Worm (Caenorhabditis elegans) whole organism, L4 larva: Measurements from ENCODE around the gene C49C3.20.

Experiments used
- F10B5.3 ChIP-seq: sonication (generic microtip); optimal IDR thresholded peaks from 2 replicates; lab custom pipeline; 2016; ENCODE audit warnings: mild to moderate bottlenecking, missing genetic modification characterization, missing compliant biosample characterization
- F44E2.7 ChIP-seq: fragments of 200-800 bp; sonication (Bioruptor generic); IDR thresholded peaks from 2 replicates; pipeline ENCODE4 v2.1.2; 2022; ENCODE audit warnings: missing genetic modification characterization, missing compliant biosample characterization
- F49E8.2 ChIP-seq: sonication (generic microtip); optimal IDR thresholded peaks from 2 replicates; lab custom pipeline; 2016; ENCODE audit warnings: missing compliant biosample characterization, mild to moderate bottlenecking, missing genetic modification characterization, borderline replicate concordance
- R02D3.7 ChIP-seq: fragments of 150-350 bp; sonication (generic microtip); optimal IDR thresholded peaks from 3 replicates; lab custom pipeline; 2014; ENCODE audit warnings: missing biosample characterization, missing genetic modification characterization
- Y105C5A.15 ChIP-seq: fragments of 200-800 bp; sonication (Bioruptor generic); IDR thresholded peaks from 2 replicates; pipeline ENCODE4 v1.3.6; 2022; ENCODE audit warnings: missing genetic modification characterization, missing compliant biosample characterization
- Y48G9A.11 ChIP-seq: fragments of 200-800 bp; sonication (Bioruptor generic); IDR thresholded peaks from 2 replicates; pipeline ENCODE4 v1.3.6; 2022; ENCODE audit warnings: missing genetic modification reagents, missing genetic modification characterization, missing compliant biosample characterization
- aha-1 ChIP-seq: fragments of 150-350 bp; peaks from one replicate; lab custom pipeline; 2014; ENCODE audit warnings: missing biosample characterization, missing genetic modification characterization
- aly-2 ChIP-seq: sonication (generic microtip); optimal IDR thresholded peaks from 2 replicates; lab custom pipeline; 2018; ENCODE audit warnings: missing biosample characterization, missing genetic modification characterization
- arid-1 ChIP-seq: fragments of 200-800 bp; sonication (Bioruptor generic); conservative IDR thresholded peaks from 2 replicates; pipeline ENCODE4 v1.3.6; 2022; ENCODE audit warnings: missing genetic modification reagents, missing genetic modification characterization, missing compliant biosample characterization
- ceh-20 ChIP-seq: fragments of 200-800 bp; sonication (Bioruptor generic); IDR thresholded peaks from 2 replicates; pipeline ENCODE4 v1.3.6; 2022; ENCODE audit warnings: missing genetic modification reagents, missing genetic modification characterization, missing compliant biosample characterization
- ceh-28 ChIP-seq: fragments of 150-350 bp; optimal IDR thresholded peaks from 2 replicates; lab custom pipeline; 2014; ENCODE audit warnings: missing biosample characterization, missing genetic modification reagents, missing genetic modification characterization
- daf-16 ChIP-seq, 3 experiments: sonication (generic microtip); optimal IDR thresholded peaks; 2 replicates each; lab custom pipeline; 2016 to 2017; ENCODE audit warnings: missing genetic modification characterization in 3 of 3, missing genetic modification reagents in 3 of 3, mild to moderate bottlenecking in 2 of 3, missing compliant biosample characterization in 2 of 3, missing biosample characterization in 1 of 3, moderate library complexity in 1 of 3
- daf-19 ChIP-seq: fragments of 200-800 bp; sonication (Bioruptor generic); conservative IDR thresholded peaks from 2 replicates; pipeline ENCODE4 v1.3.6; 2022; ENCODE audit warnings: missing genetic modification characterization, missing compliant biosample characterization
- dmd-8 ChIP-seq: fragments of 200-800 bp; sonication (Bioruptor generic); IDR thresholded peaks from 2 replicates; pipeline ENCODE4 v1.3.6; 2022; ENCODE audit warnings: missing genetic modification characterization, missing compliant biosample characterization
- duxl-1 ChIP-seq: sonication (generic microtip); optimal IDR thresholded peaks from 2 replicates; lab custom pipeline; 2016; ENCODE audit warnings: mild to moderate bottlenecking, missing genetic modification characterization, moderate library complexity, missing compliant biosample characterization; ENCODE audit not compliant: poor library complexity
- dve-1 ChIP-seq: sonication (generic microtip); optimal IDR thresholded peaks from 2 replicates; lab custom pipeline; 2017; ENCODE audit warnings: antibody characterized with exemption, mild to moderate bottlenecking, missing genetic modification characterization, missing compliant biosample characterization; ENCODE audit not compliant: insufficient read depth
- egl-27 ChIP-seq: sonication (generic microtip); optimal IDR thresholded peaks from 3 replicates; lab custom pipeline; 2017; ENCODE audit warnings: missing biosample characterization, missing genetic modification reagents, missing genetic modification characterization
- egl-43 ChIP-seq: fragments of 200-800 bp; sonication (Bioruptor generic); IDR thresholded peaks from 2 replicates; pipeline ENCODE4 v1.3.6; 2022; ENCODE audit warnings: missing genetic modification reagents, missing genetic modification characterization, missing compliant biosample characterization
- hlh-11 ChIP-seq: fragments of 200-800 bp; sonication (Bioruptor generic); optimal IDR thresholded peaks from 2 replicates; lab custom pipeline; 2018; ENCODE audit warnings: mild to moderate bottlenecking, missing genetic modification characterization, missing compliant biosample characterization
- hlh-30 ChIP-seq: sonication (generic microtip); optimal IDR thresholded peaks from 2 replicates; lab custom pipeline; 2017; ENCODE audit warnings: antibody characterized with exemption, mild to moderate bottlenecking, missing genetic modification characterization, missing compliant biosample characterization; ENCODE audit not compliant: insufficient read depth
- hmg-1.1 ChIP-seq: fragments of 200-800 bp; sonication (Bioruptor generic); IDR thresholded peaks from 2 replicates; pipeline ENCODE4 v1.3.6; 2022; ENCODE audit warnings: missing genetic modification reagents, missing genetic modification characterization, missing compliant biosample characterization
- jun-1 ChIP-seq: fragments of 150-350 bp; optimal IDR thresholded peaks from 2 replicates; lab custom pipeline; 2014; ENCODE audit warnings: missing biosample characterization, missing genetic modification reagents, missing genetic modification characterization
- lim-7 ChIP-seq: fragments of 200-800 bp; sonication (Bioruptor generic); IDR thresholded peaks from 2 replicates; pipeline ENCODE4 v1.3.6; 2022; ENCODE audit warnings: missing genetic modification characterization, missing compliant biosample characterization
- lin-38 ChIP-seq: fragments of 200-800 bp; sonication (Bioruptor generic); IDR thresholded peaks from 2 replicates; pipeline ENCODE4 v1.3.6; 2022; ENCODE audit warnings: missing genetic modification reagents, missing genetic modification characterization, missing compliant biosample characterization
- lsy-2 ChIP-seq, 2 experiments: fragments of 150-350 bp in 1 of 2; sonication (generic microtip) in 1 of 2; optimal IDR thresholded peaks; 2 replicates each; lab custom pipeline; 2014 to 2017; ENCODE audit warnings: missing biosample characterization in 2 of 2, missing genetic modification characterization in 2 of 2
- madf-9 ChIP-seq: fragments of 200-800 bp; sonication (Bioruptor generic); conservative IDR thresholded peaks from 2 replicates; pipeline ENCODE4 v1.3.6; 2022; ENCODE audit warnings: missing genetic modification reagents, missing genetic modification characterization, missing compliant biosample characterization
- mdt-29 ChIP-seq: fragments of 200-800 bp; sonication (Bioruptor generic); IDR thresholded peaks from 2 replicates; pipeline ENCODE4 v1.3.6; 2022; ENCODE audit warnings: missing genetic modification reagents, missing genetic modification characterization, missing compliant biosample characterization
- mes-2 ChIP-seq: sonication (generic microtip); optimal IDR thresholded peaks from 2 replicates; lab custom pipeline; 2016; ENCODE audit warnings: missing genotype, mild to moderate bottlenecking, missing genetic modification characterization, missing compliant biosample characterization; ENCODE audit not compliant: poor library complexity, severe bottlenecking
- nhr-10 ChIP-seq: fragments of 150-350 bp; optimal IDR thresholded peaks from 2 replicates; lab custom pipeline; 2014; ENCODE audit warnings: missing biosample characterization, missing genetic modification characterization
- nhr-237 ChIP-seq: sonication (generic microtip); optimal IDR thresholded peaks from 2 replicates; lab custom pipeline; 2017; ENCODE audit warnings: missing biosample characterization, missing genetic modification characterization
- nhr-41 ChIP-seq: fragments of 200-800 bp; sonication (Bioruptor generic); IDR thresholded peaks from 2 replicates; pipeline ENCODE4 v1.3.6; 2022; ENCODE audit warnings: missing genetic modification reagents, missing genetic modification characterization, missing compliant biosample characterization
- nhr-42 ChIP-seq: fragments of 200-800 bp; sonication (Bioruptor generic); IDR thresholded peaks from 2 replicates; pipeline ENCODE4 v1.3.6; 2022; ENCODE audit warnings: missing genetic modification characterization, missing compliant biosample characterization
- pha-4 ChIP-seq, 2 experiments: fragments of 150-350 bp in 1 of 2; fragments of 200-800 bp in 1 of 2; sonication (Bioruptor generic) in 1 of 2; IDR thresholded peaks in 1 of 2; optimal IDR thresholded peaks in 1 of 2; 2 replicates each; pipeline versions ENCODE4 v1.3.6 to Lab custom; 2014 to 2022; ENCODE audit warnings: missing genetic modification characterization in 2 of 2, missing genetic modification reagents in 2 of 2, missing biosample characterization in 1 of 2, missing compliant biosample characterization in 1 of 2
- php-3 ChIP-seq: fragments of 200-800 bp; sonication (Bioruptor generic); IDR thresholded peaks from 2 replicates; pipeline ENCODE4 v1.3.6; 2022; ENCODE audit warnings: missing genetic modification reagents, missing genetic modification characterization, missing compliant biosample characterization
- pqm-1 ChIP-seq: sonication (generic microtip); optimal IDR thresholded peaks from 2 replicates; lab custom pipeline; 2017; ENCODE audit warnings: missing biosample characterization, missing genetic modification characterization
- sdz-12 ChIP-seq: fragments of 200-800 bp; sonication (Bioruptor generic); optimal IDR thresholded peaks from 2 replicates; lab custom pipeline; 2018; ENCODE audit warnings: mild to moderate bottlenecking, missing genetic modification characterization, missing compliant biosample characterization
- skn-1 ChIP-seq: fragments of 150-350 bp; optimal IDR thresholded peaks from 2 replicates; lab custom pipeline; 2014; ENCODE audit warnings: missing biosample characterization, missing genetic modification characterization
- snpc-1.2 ChIP-seq: fragments of 200-800 bp; sonication (Bioruptor generic); IDR thresholded peaks from 2 replicates; pipeline ENCODE4 v1.3.6; 2022; ENCODE audit warnings: missing genetic modification reagents, missing genetic modification characterization, missing compliant biosample characterization
- spr-1 ChIP-seq: sonication (generic microtip); optimal IDR thresholded peaks from 2 replicates; lab custom pipeline; 2016; ENCODE audit warnings: mild to moderate bottlenecking, missing genetic modification characterization, missing compliant biosample characterization
- spr-3 ChIP-seq: fragments of 200-800 bp; sonication (Bioruptor generic); optimal IDR thresholded peaks from 2 replicates; lab custom pipeline; 2018; ENCODE audit warnings: mild to moderate bottlenecking, missing genetic modification characterization, missing compliant biosample characterization
- tag-97 ChIP-seq: fragments of 200-800 bp; sonication (Bioruptor generic); IDR thresholded peaks from 2 replicates; pipeline ENCODE4 v1.3.6; 2022; ENCODE audit warnings: missing genetic modification characterization, missing compliant biosample characterization
- tra-1 ChIP-seq: fragments of 200-800 bp; sonication (Bioruptor generic); IDR thresholded peaks from 2 replicates; pipeline ENCODE4 v1.3.6; 2022; ENCODE audit warnings: missing genetic modification reagents, missing genetic modification characterization, missing compliant biosample characterization
- unc-39 ChIP-seq: sonication (generic microtip); optimal IDR thresholded peaks from 2 replicates; lab custom pipeline; 2017; ENCODE audit warnings: missing biosample characterization, missing genetic modification characterization
- zag-1 ChIP-seq: fragments of 150-350 bp; optimal IDR thresholded peaks from 2 replicates; lab custom pipeline; 2014; ENCODE audit warnings: missing biosample characterization, missing genetic modification characterization
- zfp-2 ChIP-seq: sonication (generic microtip); optimal IDR thresholded peaks from 2 replicates; lab custom pipeline; 2016; ENCODE audit warnings: mild to moderate bottlenecking, missing genetic modification characterization, missing compliant biosample characterization
- ztf-11 ChIP-seq: fragments of 150-350 bp; optimal IDR thresholded peaks from 2 replicates; lab custom pipeline; 2014; ENCODE audit warnings: missing biosample characterization, missing genetic modification characterization
- ztf-7 ChIP-seq: fragments of 150-350 bp; optimal IDR thresholded peaks from 2 replicates; lab custom pipeline; 2014; ENCODE audit warnings: missing biosample characterization, missing genetic modification characterization

The C49C3.20 gene

DNA sequence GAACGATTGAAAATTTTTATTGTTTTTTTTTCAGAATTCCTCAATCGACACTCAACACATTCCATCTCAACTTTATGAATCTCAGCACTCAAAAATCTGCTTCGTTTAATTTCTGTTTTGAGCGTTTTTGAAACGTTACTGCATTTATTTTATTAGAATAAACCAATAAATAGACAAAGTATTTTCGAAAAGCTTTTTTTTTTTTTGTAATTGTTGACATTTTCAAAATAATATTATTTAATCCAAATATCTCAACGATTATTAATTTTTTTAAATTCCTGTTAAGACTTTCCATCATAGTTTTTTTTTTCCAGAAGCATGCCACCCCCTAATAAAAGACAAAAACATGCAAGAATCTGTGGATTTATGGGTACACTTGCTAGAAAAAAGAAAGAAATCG lies 16.0 kb upstream of the C49C3.20 start, which contains the start of gene C49C3.7:
Gene C49C3.7 (plus strand): TSS at position 301 of the 400 bp plus-strand sequence.
- TF ChIP-seq arid-1 (GFP tag; lab: Robert Waterston, UW) (no peak), mes-2 (tag; lab: Kevin White, UChicago) (no peak), egl-27 (no peak), aha-1 (tag; lab: Kevin White, UChicago) (peak; percentile 86)

DNA sequence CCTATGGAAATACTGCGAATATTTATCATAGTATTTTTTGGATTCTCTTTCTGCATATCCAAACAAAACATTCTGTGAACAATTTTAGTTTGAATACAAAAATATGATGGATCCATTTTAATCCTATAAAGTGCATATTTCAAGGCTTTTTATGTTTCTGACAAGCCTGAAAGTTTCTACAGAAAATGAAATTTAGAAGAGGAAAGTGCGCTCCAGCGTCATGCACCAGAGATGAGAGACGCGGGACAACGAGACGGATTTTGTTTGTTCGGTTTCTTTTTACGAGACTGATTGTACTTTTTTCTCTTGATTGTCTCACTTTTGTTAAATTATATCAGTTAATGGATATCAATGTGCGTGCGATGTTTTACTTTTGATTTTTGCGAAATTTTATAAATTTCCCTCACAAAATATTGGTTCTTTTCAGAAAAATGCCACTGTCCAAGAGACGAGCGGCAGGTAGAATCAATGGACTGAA lies 14.8 kb upstream of the C49C3.20 start, which contains the start of gene C49C3.6:
Gene C49C3.6 (plus strand): TSS at position 428 of the 478 bp plus-strand sequence.
- TF ChIP-seq unc-39: no peak
- no peak for TF ChIP-seq ceh-20
- no peak for TF ChIP-seq duxl-1
- no peak for TF ChIP-seq tra-1
- TF ChIP-seq aly-2 (tag; lab: Kevin White, UChicago): no peak
- no peak for TF ChIP-seq sdz-12 (GFP tag; lab: Kevin White, UChicago)
- no peak for TF ChIP-seq nhr-237 (tag; lab: Kevin White, UChicago)
- no peak for TF ChIP-seq ztf-11
- no peak for TF ChIP-seq zag-1
- TF ChIP-seq php-3 (GFP tag; lab: Robert Waterston, UW): no peak
- no peak for TF ChIP-seq egl-27
- TF ChIP-seq jun-1: no peak
- no peak for TF ChIP-seq Y48G9A.11 (GFP tag; lab: Robert Waterston, UW)
- TF ChIP-seq nhr-41 (GFP tag; lab: Robert Waterston, UW): no peak
- no peak for TF ChIP-seq hlh-30 (tag; lab: Kevin White, UChicago)
- no peak for TF ChIP-seq daf-19 (GFP tag; lab: Robert Waterston, UW)
- peak; percentile 28 for TF ChIP-seq mes-2 (tag; lab: Kevin White, UChicago)
- no peak for TF ChIP-seq lim-7 (GFP tag; lab: Robert Waterston, UW)
- TF ChIP-seq madf-9 (GFP tag; lab: Robert Waterston, UW): no peak
- TF ChIP-seq F49E8.2 (tag; lab: Kevin White, UChicago): no peak
- no peak for TF ChIP-seq mdt-29 (GFP tag; lab: Robert Waterston, UW)
- TF ChIP-seq F10B5.3 (tag; lab: Kevin White, UChicago): no peak
- no peak for TF ChIP-seq hlh-11 (tag; lab: Kevin White, UChicago)
- peak; percentile 72 for TF ChIP-seq lin-38 (GFP tag; lab: Robert Waterston, UW)
- peak; percentile 61; the same call in 1 of the 2 replicates for TF ChIP-seq snpc-1.2 (GFP tag; lab: Robert Waterston, UW)
- TF ChIP-seq egl-43: no peak
- TF ChIP-seq tag-97 (GFP tag; lab: Robert Waterston, UW): no peak
- TF ChIP-seq R02D3.7 (tag; lab: Kevin White, UChicago): no peak
- TF ChIP-seq zfp-2 (tag; lab: Kevin White, UChicago): no peak
- no peak for TF ChIP-seq spr-3 (GFP tag; lab: Kevin White, UChicago)
- TF ChIP-seq nhr-10 (tag; lab: Kevin White, UChicago): no peak
- TF ChIP-seq skn-1: no peak
- TF ChIP-seq ceh-28 (tag; lab: Kevin White, UChicago): no peak
- TF ChIP-seq daf-16 (GFP tag; optimal IDR thresholded peaks at IDR 0.05; lab: Kevin White, UChicago): no peak
- peak; percentile 1 for TF ChIP-seq daf-16 (tag; optimal IDR thresholded peaks at IDR 0.05; lab: Kevin White, UChicago)
- TF ChIP-seq F44E2.7 (GFP tag; lab: Robert Waterston, UW): no peak
- TF ChIP-seq aha-1 (tag; lab: Kevin White, UChicago): no peak
- peak in 1 of 2 experiments; percentile 42 for TF ChIP-seq lsy-2 (tag; optimal IDR thresholded peaks at IDR 0.05; lab: Kevin White, UChicago)

DNA sequence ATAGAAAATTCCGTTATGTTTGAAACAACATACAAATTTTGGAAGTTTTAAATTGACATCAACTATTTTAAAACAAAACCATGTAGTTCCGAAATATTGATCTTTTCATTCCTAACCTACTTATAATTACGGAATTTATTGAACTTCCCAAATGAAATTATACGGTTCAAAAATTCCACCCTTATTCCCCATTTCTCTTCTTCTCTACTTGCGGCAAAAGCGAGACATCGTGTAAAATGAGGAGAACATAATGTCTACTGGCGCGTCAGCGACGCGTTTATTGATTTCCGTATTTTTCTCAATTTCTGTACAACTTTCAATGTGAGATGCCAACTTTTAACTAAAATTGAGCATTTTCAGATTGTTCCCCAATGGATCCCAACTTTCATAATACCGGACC lies 12.5 kb upstream of the C49C3.20 start, which contains the start of gene ceh-88:
Gene ceh-88 (plus strand): TSS at position 355 of the 400 bp plus-strand sequence.
- TF ChIP-seq dve-1 (peak; percentile 15), pqm-1 (tag; lab: Kevin White, UChicago) (no peak), spr-1 (tag; lab: Kevin White, UChicago) (no peak), nhr-42 (GFP tag; lab: Robert Waterston, UW) (no peak), mes-2 (tag; lab: Kevin White, UChicago) (peak; percentile 29), hmg-1.1 (GFP tag; lab: Robert Waterston, UW) (peak; percentile 41; the same call in 1 of the 2 replicates), dmd-8 (GFP tag; lab: Robert Waterston, UW) (no peak), daf-16 (GFP tag; optimal IDR thresholded peaks at IDR 0.05; lab: Kevin White, UChicago) (no peak), daf-16 (tag; optimal IDR thresholded peaks at IDR 0.05; lab: Kevin White, UChicago) (peak; percentile 3), Y105C5A.15 (GFP tag; lab: Robert Waterston, UW) (no peak), egl-43 (no peak), pha-4 (GFP tag; IDR thresholded peaks at IDR 0.05; lab: Robert Waterston, UW) (no peak), pha-4 (tag; optimal IDR thresholded peaks at IDR 0.05; lab: Kevin White, UChicago) (no peak), ztf-7 (tag; lab: Kevin White, UChicago) (no peak)
